Worm (Caenorhabditis elegans): ENCODE results near the gene F59B10.6.
A peak's percentile ranks its signal among the peaks of the same experiment; 100 is the strongest.
"Not testable (repeated sequence)": the region's sequence is repeated elsewhere in the genome, so short reads cannot be mapped to it uniquely, and the experiment has no call there.

Gene F59B10.6

DNA sequence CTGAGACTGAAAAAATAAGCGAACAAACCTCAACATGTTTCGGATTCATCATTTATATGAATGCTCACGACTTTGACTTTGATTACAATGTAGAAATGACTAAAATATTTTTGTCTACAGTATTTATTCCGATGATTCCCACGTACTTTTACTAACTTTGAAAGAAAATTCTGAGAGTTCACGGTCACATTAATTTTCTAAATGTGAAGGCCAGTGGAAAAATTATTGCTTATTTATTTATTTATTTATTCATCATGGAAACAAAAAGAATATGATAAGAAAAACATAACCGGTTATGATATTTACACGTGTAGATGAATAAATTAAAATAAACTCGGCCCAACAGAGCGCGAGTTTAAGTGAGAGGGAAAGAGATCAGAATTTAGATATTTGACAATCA lies 31.2 kb downstream of the F59B10.6 start, which contains the start of gene ZK666.8:
Gene ZK666.8, minus strand, starts transcription at position 101 of the 400 bp plus-strand sequence.
- TF ChIP-seq hlh-26 (GFP tag; conservative IDR thresholded peaks at IDR 0.05); hsf-1 (GFP tag; IDR thresholded peaks at IDR 0.05); attf-5 (GFP tag; optimal IDR thresholded peaks at IDR 0.05): not testable (repeated sequence)

DNA sequence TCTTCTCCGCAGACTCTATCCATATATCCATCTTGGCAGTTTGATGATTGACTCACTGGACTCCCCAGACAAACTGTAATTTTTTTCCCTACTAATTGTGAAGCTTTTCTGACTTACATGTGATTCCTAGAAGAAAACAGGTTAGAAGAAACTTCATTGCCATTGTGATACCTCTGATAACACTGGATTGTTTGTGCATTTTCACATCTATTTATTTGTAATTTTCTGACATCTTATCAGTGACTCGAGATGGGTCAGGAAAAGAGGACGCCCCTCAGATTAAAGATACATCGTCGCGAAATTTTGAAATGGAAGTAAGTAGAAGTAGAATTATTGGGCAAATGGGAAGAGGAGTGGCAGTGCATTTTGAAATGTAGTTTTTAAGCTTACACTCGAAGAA lies 33.9 kb downstream of the F59B10.6 start, which contains the start of gene clec-61:
Gene clec-61, minus strand, starts transcription at position 209 of the 400 bp plus-strand sequence.
- TF ChIP-seq gei-17 (GFP tag; optimal IDR thresholded peaks at IDR 0.05) (no peak), madf-10 (tag; optimal IDR thresholded peaks at IDR 0.05) (no peak), F57C9.4 (tag; optimal IDR thresholded peaks at IDR 0.05) (no peak), zim-3 (tag; optimal IDR thresholded peaks at IDR 0.05) (no peak), cebp-1 (GFP tag; IDR thresholded peaks at IDR 0.05) (no peak), cebp-1 (tag; optimal IDR thresholded peaks at IDR 0.05) (no peak), ZK185.1 (tag; optimal IDR thresholded peaks at IDR 0.05; ENCODE audit: poor library complexity, severe bottlenecking) (no peak), F37B4.10 (GFP tag; IDR thresholded peaks at IDR 0.05) (no peak), unc-130 (GFP tag; optimal IDR thresholded peaks at IDR 0.05) (no peak), fkh-3 (tag; optimal IDR thresholded peaks at IDR 0.05) (no peak), hlh-12 (tag; optimal IDR thresholded peaks at IDR 0.05) (no peak), K11D2.4 (GFP tag; IDR thresholded peaks at IDR 0.05) (no peak), dox-1 (GFP tag; IDR thresholded peaks at IDR 0.05) (no peak), dpl-1 (GFP tag; optimal IDR thresholded peaks at IDR 0.05) (no peak), Y56A3A.18 (GFP tag; IDR thresholded peaks at IDR 0.05) (no peak)

DNA sequence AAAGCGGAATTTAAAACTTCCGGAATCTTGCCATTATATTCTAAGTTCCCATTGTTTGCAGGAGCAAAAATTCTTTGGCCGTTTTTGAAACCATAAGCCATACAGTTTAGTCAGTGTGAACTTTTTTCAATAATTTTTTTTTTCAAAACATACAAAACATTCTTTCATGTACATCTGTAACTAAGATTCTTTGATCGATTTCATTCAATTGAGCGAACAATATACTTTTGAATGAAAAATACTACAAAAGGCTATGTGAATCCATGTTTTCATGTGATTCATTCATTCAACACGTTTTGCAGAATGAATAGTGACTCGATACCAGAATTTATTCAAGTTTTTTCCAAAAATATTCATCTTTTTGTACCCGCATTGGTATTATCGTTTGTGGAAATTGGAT lies 37.5 kb downstream of the F59B10.6 start, which contains the start of gene ZK666.15:
Gene ZK666.15, plus strand, starts transcription at position 301 of the 400 bp plus-strand sequence.
- TF ChIP-seq fkh-3 (tag; optimal IDR thresholded peaks at IDR 0.05), result no peak

DNA sequence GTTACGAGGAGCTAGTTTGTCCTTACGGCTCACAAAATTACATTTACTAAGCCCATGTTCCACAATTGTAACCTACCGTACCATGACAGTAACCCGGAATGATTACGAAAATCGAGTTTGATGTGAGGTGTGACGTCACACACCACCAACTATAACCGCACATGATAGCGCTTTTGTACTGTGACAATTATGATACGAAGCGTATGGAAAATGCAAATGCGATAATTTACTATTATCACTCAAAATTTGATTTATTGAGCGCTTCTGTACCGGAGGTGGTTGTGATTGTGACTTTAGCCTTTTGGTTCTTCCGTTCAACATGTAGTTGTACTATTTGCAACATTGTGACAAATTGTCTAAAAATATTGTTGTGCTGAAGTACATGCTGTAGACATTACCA lies 38.6 kb downstream of the F59B10.6 start:
- no peak for TF ChIP-seq lag-1 (GFP tag; IDR thresholded peaks at IDR 0.05)
- no peak for TF ChIP-seq gei-17 (GFP tag; optimal IDR thresholded peaks at IDR 0.05)
- no peak for TF ChIP-seq nfya-2 (GFP tag; IDR thresholded peaks at IDR 0.05)
- no peak for TF ChIP-seq zfh-2 (GFP tag; conservative IDR thresholded peaks at IDR 0.05)
- TF ChIP-seq nhr-80 (tag; optimal IDR thresholded peaks at IDR 0.05), result peak; percentile 18
- no peak for TF ChIP-seq hmg-20 (GFP tag; IDR thresholded peaks at IDR 0.05)

DNA sequence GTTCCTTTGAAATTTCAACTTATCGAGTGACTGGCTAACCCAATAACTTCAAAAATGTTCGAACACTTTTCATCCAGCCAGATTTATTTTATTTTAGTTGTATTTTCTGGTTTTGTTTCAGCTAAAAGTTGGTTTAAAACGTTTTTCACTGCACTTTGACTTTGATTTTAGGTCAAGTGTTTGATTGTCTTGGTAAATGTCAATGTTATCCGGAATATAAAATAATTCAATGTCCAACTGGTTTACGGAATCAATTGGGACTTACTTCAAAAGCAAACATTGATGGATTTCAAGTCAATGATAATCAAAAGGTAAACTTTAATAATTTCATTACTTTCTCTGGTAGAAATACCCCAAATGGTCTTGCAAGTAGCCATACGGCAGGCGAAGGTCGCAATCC lies 40.4 kb downstream of the F59B10.6 start:
- TF ChIP-seq pbrm-1 (GFP tag; IDR thresholded peaks at IDR 0.05) (no peak), ceh-91 (GFP tag; IDR thresholded peaks at IDR 0.05) (no peak), nhr-120 (GFP tag; IDR thresholded peaks at IDR 0.05) (no peak), chd-7 (tag; optimal IDR thresholded peaks at IDR 0.05) (no peak), F55B11.4 (tag; optimal IDR thresholded peaks at IDR 0.05; ENCODE audit: borderline replicate concordance, insufficient read depth) (no peak), K12H6.12 (tag; optimal IDR thresholded peaks at IDR 0.05) (no peak), F57C9.4 (tag; optimal IDR thresholded peaks at IDR 0.05) (no peak), F39B2.1 (GFP tag; IDR thresholded peaks at IDR 0.05) (no peak), akir-1 (GFP tag; optimal IDR thresholded peaks at IDR 0.05) (no peak), zfh-2 (GFP tag; conservative IDR thresholded peaks at IDR 0.05) (no peak), egl-44 (GFP tag; IDR thresholded peaks at IDR 0.05) (no peak), ceh-40 (GFP tag; IDR thresholded peaks at IDR 0.05) (no peak), Y53G8AR.9 (GFP tag; conservative IDR thresholded peaks at IDR 0.05) (no peak), C06A6.2 (GFP tag; conservative IDR thresholded peaks at IDR 0.05) (no peak), snpc-1.1 (tag; optimal IDR thresholded peaks at IDR 0.05; ENCODE audit: insufficient read depth) (no peak), Y79H2A.3 (GFP tag; conservative IDR thresholded peaks at IDR 0.05) (no peak), lir-1 (GFP tag; conservative IDR thresholded peaks at IDR 0.05) (no peak), rpc-1 (optimal IDR thresholded peaks at IDR 0.05) (no peak), rpc-1 (tag; optimal IDR thresholded peaks at IDR 0.05) (no peak), F10E7.11 (tag; optimal IDR thresholded peaks at IDR 0.05) (no peak)

Measured in whole organism, young adult.